Worm (Caenorhabditis elegans) whole organism, young adult: ENCODE data around the gene F45G2.8.
A peak's percentile ranks its signal among the peaks of the same experiment; 100 is the strongest.

ENCODE experiments used
- B0019.2 ChIP-seq: fragments of 200-800 bp; sonication (Bioruptor generic); conservative IDR thresholded peaks from 2 replicates; pipeline ENCODE4 v1.3.6; 2022; ENCODE audit warnings: missing genetic modification reagents, missing genetic modification characterization, missing compliant biosample characterization
- F52B5.7 ChIP-seq: sonication (generic microtip); optimal IDR thresholded peaks from 2 replicates; lab custom pipeline; 2016; ENCODE audit warnings: mild to moderate bottlenecking, missing genetic modification characterization, missing compliant biosample characterization
- K12H6.12 ChIP-seq: fragments of 200-800 bp; sonication (Bioruptor generic); optimal IDR thresholded peaks from 2 replicates; lab custom pipeline; 2018; ENCODE audit warnings: mild to moderate bottlenecking, missing genetic modification characterization, missing compliant biosample characterization
- Y79H2A.3 ChIP-seq: fragments of 200-800 bp; sonication (Bioruptor generic); conservative IDR thresholded peaks from 2 replicates; pipeline ENCODE4 v1.3.6; 2022; ENCODE audit warnings: missing genetic modification reagents, missing genetic modification characterization, missing compliant biosample characterization
- ZK185.1 ChIP-seq: sonication (generic microtip); optimal IDR thresholded peaks from 2 replicates; lab custom pipeline; 2016; ENCODE audit warnings: mild to moderate bottlenecking, missing genetic modification characterization, missing compliant biosample characterization; ENCODE audit not compliant: poor library complexity, severe bottlenecking
- cebp-1 ChIP-seq, 2 experiments: fragments of 200-800 bp in 1 of 2; sonication (Bioruptor generic) in 1 of 2; sonication (generic microtip) in 1 of 2; IDR thresholded peaks in 1 of 2; optimal IDR thresholded peaks in 1 of 2; 2 replicates each; pipeline versions ENCODE4 v1.3.6 to Lab custom; 2017 to 2022; ENCODE audit warnings: missing compliant biosample characterization in 2 of 2, missing genetic modification characterization in 2 of 2, mild to moderate bottlenecking in 1 of 2, missing genetic modification reagents in 1 of 2, moderate library complexity in 1 of 2
- ceh-79 ChIP-seq: sonication (generic microtip); optimal IDR thresholded peaks from 2 replicates; lab custom pipeline; 2017; ENCODE audit warnings: mild to moderate bottlenecking, missing genetic modification characterization, missing compliant biosample characterization
- dox-1 ChIP-seq: fragments of 200-800 bp; sonication (Bioruptor generic); IDR thresholded peaks from 2 replicates; pipeline ENCODE4 v1.3.6; 2022; ENCODE audit warnings: missing genetic modification reagents, missing genetic modification characterization, missing compliant biosample characterization
- egl-44 ChIP-seq: fragments of 200-800 bp; sonication (Bioruptor generic); IDR thresholded peaks from 2 replicates; pipeline ENCODE4 v1.3.6; 2022; ENCODE audit warnings: missing genetic modification reagents, missing genetic modification characterization, missing compliant biosample characterization
- egrh-3 ChIP-seq: fragments of 200-800 bp; sonication (Bioruptor generic); IDR thresholded peaks from 2 replicates; pipeline ENCODE4 v1.3.6; 2022; ENCODE audit warnings: missing genetic modification reagents, missing genetic modification characterization, missing compliant biosample characterization
- ekl-4 ChIP-seq: fragments of 200-800 bp; sonication (Bioruptor generic); IDR thresholded peaks from 2 replicates; pipeline ENCODE4 v1.3.6; 2022; ENCODE audit warnings: missing genetic modification reagents, missing genetic modification characterization, missing compliant biosample characterization
- fkh-3 ChIP-seq: sonication (generic microtip); optimal IDR thresholded peaks from 2 replicates; lab custom pipeline; 2016; ENCODE audit warnings: mild to moderate bottlenecking, missing genetic modification characterization, missing compliant biosample characterization
- him-1 ChIP-seq: sonication (generic microtip); optimal IDR thresholded peaks from 2 replicates; lab custom pipeline; 2016; ENCODE audit warnings: missing genotype, missing genetic modification reagents, missing genetic modification characterization, missing compliant biosample characterization
- hlh-12 ChIP-seq: sonication (generic microtip); optimal IDR thresholded peaks from 2 replicates; lab custom pipeline; 2016; ENCODE audit warnings: missing genetic modification characterization, missing compliant biosample characterization
- lin-26 ChIP-seq: fragments of 200-800 bp; sonication (Bioruptor generic); IDR thresholded peaks from 2 replicates; pipeline ENCODE4 v1.3.6; 2022; ENCODE audit warnings: missing genetic modification reagents, missing genetic modification characterization, missing compliant biosample characterization
- lin-35 ChIP-seq, 3 experiments: fragments of 150-350 bp in 2 of 3; sonication (generic microtip) in 1 of 3; optimal IDR thresholded peaks; 2 replicates each; lab custom pipeline; 2014 to 2018; ENCODE audit warnings: missing biosample characterization in 3 of 3, missing genetic modification characterization in 3 of 3, missing genetic modification reagents in 3 of 3
- lin-54 ChIP-seq: fragments of 200-800 bp; sonication (Bioruptor generic); optimal IDR thresholded peaks from 2 replicates; lab custom pipeline; 2018; ENCODE audit warnings: mild to moderate bottlenecking, missing genetic modification characterization, missing compliant biosample characterization
- lir-1 ChIP-seq: fragments of 200-800 bp; sonication (Bioruptor generic); conservative IDR thresholded peaks from 2 replicates; pipeline ENCODE4 v1.3.6; 2022; ENCODE audit warnings: missing genetic modification reagents, missing genetic modification characterization, missing compliant biosample characterization
- lsl-1 ChIP-seq: fragments of 200-800 bp; sonication (Bioruptor generic); optimal IDR thresholded peaks from 2 replicates; lab custom pipeline; 2018; ENCODE audit warnings: mild to moderate bottlenecking, missing genetic modification characterization, moderate library complexity, missing compliant biosample characterization
- lsy-27 ChIP-seq: sonication (generic microtip); optimal IDR thresholded peaks from 2 replicates; lab custom pipeline; 2017; ENCODE audit warnings: missing genetic modification characterization, mild to moderate bottlenecking, missing compliant biosample characterization, antibody characterized with exemption, missing genotype, borderline replicate concordance; ENCODE audit not compliant: insufficient read depth
- madf-10 ChIP-seq: sonication (generic microtip); optimal IDR thresholded peaks from 2 replicates; lab custom pipeline; 2016; ENCODE audit warnings: mild to moderate bottlenecking, missing genetic modification characterization, missing compliant biosample characterization
- madf-6 ChIP-seq: fragments of 200-800 bp; sonication (Bioruptor generic); IDR thresholded peaks from 2 replicates; pipeline ENCODE4 v1.3.6; 2022; ENCODE audit warnings: missing genetic modification reagents, missing genetic modification characterization, missing compliant biosample characterization
- mel-28 ChIP-seq: sonication (generic microtip); optimal IDR thresholded peaks from 2 replicates; lab custom pipeline; 2016; ENCODE audit warnings: borderline replicate concordance, mild to moderate bottlenecking, missing genetic modification characterization, missing compliant biosample characterization
- mxl-1 ChIP-seq: sonication (generic microtip); optimal IDR thresholded peaks from 2 replicates; lab custom pipeline; 2016; ENCODE audit warnings: missing genetic modification characterization, missing compliant biosample characterization
- nhr-80 ChIP-seq: sonication (generic microtip); optimal IDR thresholded peaks from 2 replicates; lab custom pipeline; 2016; ENCODE audit warnings: missing genetic modification characterization, missing compliant biosample characterization
- repo-1 ChIP-seq: sonication (generic microtip); optimal IDR thresholded peaks from 2 replicates; lab custom pipeline; 2017; ENCODE audit warnings: mild to moderate bottlenecking, missing genetic modification characterization, missing compliant biosample characterization
- rpc-1 ChIP-seq, 2 experiments: fragments of 150-350 bp in 1 of 2; sonication (generic microtip) in 1 of 2; optimal IDR thresholded peaks; 2 replicates each; lab custom pipeline; 2014 to 2018; ENCODE audit warnings: missing biosample characterization in 1 of 2, missing genetic modification characterization in 1 of 2, missing genetic modification reagents in 1 of 2, missing genotype in 1 of 2
- sea-2 ChIP-seq: fragments of 200-800 bp; sonication (Bioruptor generic); IDR thresholded peaks from 2 replicates; pipeline ENCODE4 v1.3.6; 2022; ENCODE audit warnings: missing genetic modification characterization, missing compliant biosample characterization
- snpc-1.3 ChIP-seq: sonication (generic microtip); optimal IDR thresholded peaks from 2 replicates; lab custom pipeline; 2017; ENCODE audit warnings: missing genetic modification characterization, mild to moderate bottlenecking, missing compliant biosample characterization, antibody characterized with exemption, moderate library complexity, missing genotype, missing genetic modification reagents; ENCODE audit not compliant: insufficient read depth
- snpc-3.4 ChIP-seq: sonication (generic microtip); optimal IDR thresholded peaks from 2 replicates; lab custom pipeline; 2017; ENCODE audit warnings: missing genetic modification characterization, mild to moderate bottlenecking, missing compliant biosample characterization, antibody characterized with exemption, moderate library complexity, missing genotype, missing genetic modification reagents
- somi-1 ChIP-seq: fragments of 200-800 bp; sonication (Bioruptor generic); optimal IDR thresholded peaks from 2 replicates; lab custom pipeline; 2018; ENCODE audit warnings: mild to moderate bottlenecking, missing genetic modification characterization, missing compliant biosample characterization
- tbp1 ChIP-seq: fragments of 200-800 bp; sonication (Bioruptor generic); optimal IDR thresholded peaks from 2 replicates; lab custom pipeline; 2018; ENCODE audit warnings: mild to moderate bottlenecking, missing genetic modification characterization, missing compliant biosample characterization
- tbx-9 ChIP-seq: sonication (generic microtip); optimal IDR thresholded peaks from 2 replicates; lab custom pipeline; 2016; ENCODE audit warnings: borderline replicate concordance, missing genetic modification characterization, inconsistent platforms, missing compliant biosample characterization
- zfh-2 ChIP-seq: fragments of 200-800 bp; sonication (Bioruptor generic); conservative IDR thresholded peaks from 2 replicates; pipeline ENCODE4 v1.3.6; 2022; ENCODE audit warnings: missing genetic modification reagents, missing genetic modification characterization, missing compliant biosample characterization
- ztf-18 ChIP-seq: sonication (generic microtip); optimal IDR thresholded peaks from 2 replicates; lab custom pipeline; 2016; ENCODE audit warnings: missing genotype, mild to moderate bottlenecking, missing genetic modification characterization, missing compliant biosample characterization
- ztf-22 ChIP-seq: fragments of 200-800 bp; sonication (Bioruptor generic); optimal IDR thresholded peaks from 2 replicates; lab custom pipeline; 2018; ENCODE audit warnings: mild to moderate bottlenecking, missing genetic modification characterization, moderate library complexity, missing compliant biosample characterization
- ztf-26 ChIP-seq: sonication (generic microtip); optimal IDR thresholded peaks from 2 replicates; lab custom pipeline; 2017; ENCODE audit warnings: missing genetic modification characterization, missing compliant biosample characterization

The F45G2.8 gene

DNA sequence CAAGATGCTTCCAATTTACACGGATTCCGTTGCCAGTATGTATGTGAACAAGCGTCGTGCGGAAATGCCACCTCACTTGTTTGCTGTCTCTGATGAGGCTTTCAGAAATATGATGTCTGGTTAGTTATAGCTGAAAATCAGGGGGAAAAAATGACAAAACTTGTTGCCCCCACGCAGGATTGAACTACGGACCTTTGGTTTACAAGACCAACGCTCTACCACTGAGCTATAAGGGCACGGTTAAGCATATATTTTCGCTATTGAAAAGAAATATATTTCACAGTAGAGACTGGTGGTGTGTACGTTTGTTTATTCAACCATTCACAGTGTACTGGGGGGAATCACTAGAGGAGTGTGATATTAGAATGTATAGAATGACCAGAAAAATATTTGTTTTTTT is 24.3 kb downstream of the F45G2.8 start (continued):
- TF ChIP-seq ztf-18 (peak; percentile 51), snpc-3.4 (tag; lab: Kevin White, UChicago) (peak; percentile 47), dox-1 (GFP tag; lab: Robert Waterston, UW) (peak; percentile 64), fkh-3 (tag; lab: Kevin White, UChicago) (peak; percentile 60), madf-10 (tag; lab: Kevin White, UChicago) (peak; percentile 9), lsy-27 (tag; lab: Kevin White, UChicago) (no peak), him-1 (tag; lab: Kevin White, UChicago) (peak; percentile 80), lsl-1 (GFP tag; lab: Kevin White, UChicago) (peak; percentile 11), egl-44 (GFP tag; lab: Robert Waterston, UW) (0 out of 2 replicates have a peak, but pooled peaks have one; percentile 50), snpc-1.3 (tag; lab: Kevin White, UChicago) (peak; percentile 55), rpc-1 (optimal IDR thresholded peaks at IDR 0.05; lab: Kevin White, UChicago) (peak; percentile 72), rpc-1 (tag; optimal IDR thresholded peaks at IDR 0.05; lab: Kevin White, UChicago) (peak; percentile 89), tbp1 (GFP tag; lab: Kevin White, UChicago) (peak; percentile 85), cebp-1 (GFP tag; IDR thresholded peaks at IDR 0.05; lab: Robert Waterston, UW) (no peak), cebp-1 (tag; optimal IDR thresholded peaks at IDR 0.05; lab: Kevin White, UChicago) (no peak), nhr-80 (peak; percentile 17)

DNA sequence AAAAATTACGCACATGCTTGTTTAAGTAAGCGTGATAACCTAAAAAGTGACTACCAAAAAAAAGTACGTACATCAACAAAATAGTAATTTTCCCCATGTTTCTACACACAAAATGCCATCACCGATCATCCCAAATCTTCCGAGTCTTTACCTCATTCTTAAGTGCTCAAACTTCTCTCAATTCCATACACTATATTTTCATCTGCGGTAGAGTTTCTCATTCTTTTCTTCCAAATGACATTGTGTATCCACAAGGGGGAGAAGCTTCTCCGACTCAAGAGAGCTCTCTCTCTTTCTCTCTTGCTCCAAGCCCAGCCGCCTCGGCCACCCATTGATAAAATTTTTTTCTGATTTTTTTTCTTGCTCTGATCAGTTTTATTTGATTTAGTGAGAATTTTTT is 26.0 kb downstream of the F45G2.8 start, which contains the start of gene myo-6:
TSS of gene myo-6 (plus strand) at position 301 of the 400 bp plus-strand sequence.
- TF ChIP-seq ekl-4 = no peak
- no peak for TF ChIP-seq lin-54
- TF ChIP-seq Y79H2A.3 (GFP tag; lab: Robert Waterston, UW) = no peak
- no peak for TF ChIP-seq egrh-3
- TF ChIP-seq zfh-2 (GFP tag; lab: Robert Waterston, UW) = no peak
- no peak for TF ChIP-seq mel-28 (tag; lab: Kevin White, UChicago)
- TF ChIP-seq tbx-9 (tag; lab: Kevin White, UChicago) = no peak
- no peak for TF ChIP-seq lin-35 (GFP tag; optimal IDR thresholded peaks at IDR 0.05; lab: Kevin White, UChicago)
- TF ChIP-seq B0019.2 = no peak

DNA sequence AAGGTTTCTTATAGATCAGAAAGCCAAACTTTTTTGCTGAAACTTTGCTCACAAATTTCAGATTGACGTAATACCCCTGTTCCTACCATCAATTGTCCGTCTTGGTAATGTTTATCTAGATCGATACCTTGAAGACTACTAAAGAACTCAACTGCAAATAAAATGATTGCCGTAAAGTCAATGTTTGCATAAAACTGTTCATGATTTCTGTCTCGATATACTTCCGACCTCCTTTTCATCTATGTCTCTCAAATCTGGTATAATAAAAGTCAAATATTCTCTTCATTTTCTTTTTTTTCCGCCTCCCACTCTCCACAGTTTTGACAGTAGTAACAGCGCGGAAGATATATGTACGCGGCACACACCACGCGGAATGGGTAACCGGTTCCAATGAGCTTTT is 30.0 kb downstream of the F45G2.8 start, which contains the start of gene nas-1:
TSS of gene nas-1 (plus strand) at position 301 of the 400 bp plus-strand sequence.
- TF ChIP-seq lin-35 (GFP tag; optimal IDR thresholded peaks at IDR 0.05; lab: Kevin White, UChicago) (no peak), mxl-1 (tag; lab: Kevin White, UChicago) (no peak), lin-26 (no peak), ZK185.1 (no peak), repo-1 (no peak), ceh-79 (tag; lab: Kevin White, UChicago) (no peak), F52B5.7 (no peak), lir-1 (no peak), somi-1 (GFP tag; lab: Kevin White, UChicago) (no peak), K12H6.12 (tag; lab: Kevin White, UChicago) (no peak), ztf-22 (GFP tag; lab: Kevin White, UChicago) (no peak), hlh-12 (no peak), zfh-2 (GFP tag; lab: Robert Waterston, UW) (no peak), lin-54 (no peak), lsy-27 (tag; lab: Kevin White, UChicago) (no peak), sea-2 (GFP tag; lab: Robert Waterston, UW) (no peak), madf-6 (GFP tag; lab: Robert Waterston, UW) (no peak), ztf-26 (tag; lab: Kevin White, UChicago) (no peak), rpc-1 (optimal IDR thresholded peaks at IDR 0.05; lab: Kevin White, UChicago) (no peak), rpc-1 (tag; optimal IDR thresholded peaks at IDR 0.05; lab: Kevin White, UChicago) (no peak)
